Worm (Caenorhabditis elegans) whole organism, L2 larva: Measurements from ENCODE around the gene F11A5.18.

Experiments
- C34F6.9 ChIP-seq: fragments of 150-350 bp; optimal IDR thresholded peaks from 2 replicates; lab custom pipeline; 2014; ENCODE audit warnings: missing biosample characterization, missing genetic modification characterization
- Y55F3AM.14 ChIP-seq: fragments of 200-800 bp; sonication (Bioruptor generic); optimal IDR thresholded peaks from 2 replicates; lab custom pipeline; 2018; ENCODE audit warnings: mild to moderate bottlenecking, missing genetic modification characterization, missing compliant biosample characterization
- ZK546.5 ChIP-seq: sonication (generic microtip); optimal IDR thresholded peaks from 2 replicates; lab custom pipeline; 2017; ENCODE audit warnings: missing biosample characterization, missing genetic modification characterization
- ama-1 ChIP-seq: fragments of 150-350 bp; optimal IDR thresholded peaks from 2 replicates; lab custom pipeline; 2018; ENCODE audit warnings: inconsistent platforms
- blmp-1 ChIP-seq: sonication (generic microtip); optimal IDR thresholded peaks from 2 replicates; lab custom pipeline; 2017; ENCODE audit warnings: missing genetic modification characterization, mild to moderate bottlenecking, missing compliant biosample characterization, antibody characterized with exemption, moderate library complexity; ENCODE audit not compliant: insufficient read depth
- ceh-82 ChIP-seq: fragments of 150-350 bp; optimal IDR thresholded peaks from 2 replicates; lab custom pipeline; 2014; ENCODE audit warnings: missing biosample characterization, missing genetic modification characterization
- crh-2 ChIP-seq: sonication (generic microtip); optimal IDR thresholded peaks from 2 replicates; lab custom pipeline; 2017; ENCODE audit warnings: missing biosample characterization, missing genetic modification characterization
- dmd-4 ChIP-seq: sonication (generic microtip); optimal IDR thresholded peaks from 2 replicates; lab custom pipeline; 2017; ENCODE audit warnings: missing biosample characterization, missing genetic modification characterization
- egl-27 ChIP-seq: sonication (generic microtip); optimal IDR thresholded peaks from 3 replicates; lab custom pipeline; 2017; ENCODE audit warnings: missing biosample characterization, missing genetic modification reagents, missing genetic modification characterization
- elt-1 ChIP-seq: fragments of 150-350 bp; optimal IDR thresholded peaks from 2 replicates; lab custom pipeline; 2014; ENCODE audit warnings: missing biosample characterization, missing genetic modification characterization
- fos-1 ChIP-seq: fragments of 150-350 bp; optimal IDR thresholded peaks from 2 replicates; lab custom pipeline; 2014; ENCODE audit warnings: missing biosample characterization, missing genetic modification characterization
- gmeb-1 ChIP-seq: fragments of 150-350 bp; optimal IDR thresholded peaks from 2 replicates; lab custom pipeline; 2014; ENCODE audit warnings: missing biosample characterization, missing genetic modification characterization
- lin-13 ChIP-seq: fragments of 150-350 bp; optimal IDR thresholded peaks from 2 replicates; lab custom pipeline; 2014; ENCODE audit warnings: missing biosample characterization, missing genetic modification reagents, missing genetic modification characterization
- lin-39 ChIP-seq: fragments of 150-350 bp; optimal IDR thresholded peaks from 2 replicates; lab custom pipeline; 2014; ENCODE audit warnings: missing biosample characterization, missing genetic modification reagents, missing genetic modification characterization
- lsy-2 ChIP-seq, 2 experiments: fragments of 150-350 bp in 1 of 2; sonication (generic microtip) in 1 of 2; optimal IDR thresholded peaks; 2 replicates each; lab custom pipeline; 2014 to 2017; ENCODE audit warnings: missing biosample characterization in 2 of 2, missing genetic modification characterization in 2 of 2
- mab-5 ChIP-seq: fragments of 150-350 bp; optimal IDR thresholded peaks from 2 replicates; lab custom pipeline; 2014; ENCODE audit warnings: missing biosample characterization, missing genetic modification characterization
- mbf-1 ChIP-seq: sonication (generic microtip); optimal IDR thresholded peaks from 2 replicates; lab custom pipeline; 2017; ENCODE audit warnings: missing biosample characterization, missing genetic modification characterization
- mdl-1 ChIP-seq, 2 experiments: fragments of 150-350 bp in 1 of 2; sonication (generic microtip) in 1 of 2; optimal IDR thresholded peaks; 2 replicates each; lab custom pipeline; 2017; ENCODE audit warnings: missing biosample characterization in 2 of 2, missing genetic modification characterization in 2 of 2
- nhr-10 ChIP-seq: sonication (generic microtip); optimal IDR thresholded peaks from 2 replicates; lab custom pipeline; 2017; ENCODE audit warnings: missing biosample characterization, missing genetic modification characterization
- nhr-12 ChIP-seq: fragments of 150-350 bp; optimal IDR thresholded peaks from 2 replicates; lab custom pipeline; 2014; ENCODE audit warnings: missing biosample characterization, missing genetic modification characterization
- nhr-129 ChIP-seq: fragments of 150-350 bp; optimal IDR thresholded peaks from 2 replicates; lab custom pipeline; 2014; ENCODE audit warnings: missing biosample characterization, missing genetic modification characterization
- nhr-21 ChIP-seq: fragments of 150-350 bp; optimal IDR thresholded peaks from 2 replicates; lab custom pipeline; 2014; ENCODE audit warnings: missing biosample characterization, missing genetic modification characterization
- nhr-25 ChIP-seq: fragments of 150-350 bp; sonication (generic microtip); optimal IDR thresholded peaks from 3 replicates; lab custom pipeline; 2014; ENCODE audit warnings: missing biosample characterization, missing genetic modification characterization
- nhr-6 ChIP-seq: fragments of 150-350 bp; optimal IDR thresholded peaks from 2 replicates; lab custom pipeline; 2014; ENCODE audit warnings: missing biosample characterization, missing genetic modification characterization
- nhr-77 ChIP-seq: fragments of 150-350 bp; optimal IDR thresholded peaks from 2 replicates; lab custom pipeline; 2014; ENCODE audit warnings: missing biosample characterization, missing genetic modification characterization
- peb-1 ChIP-seq: fragments of 150-350 bp; optimal IDR thresholded peaks from 2 replicates; lab custom pipeline; 2014; ENCODE audit warnings: missing biosample characterization, missing genetic modification characterization
- sem-4 ChIP-seq: fragments of 150-350 bp; optimal IDR thresholded peaks from 2 replicates; lab custom pipeline; 2014; ENCODE audit warnings: missing biosample characterization, missing genetic modification reagents, missing genetic modification characterization
- skn-1 ChIP-seq: sonication (generic microtip); optimal IDR thresholded peaks from 2 replicates; lab custom pipeline; 2017; ENCODE audit warnings: missing biosample characterization, missing genetic modification characterization
- sma-3 ChIP-seq: sonication (generic microtip); optimal IDR thresholded peaks from 2 replicates; lab custom pipeline; 2016; ENCODE audit warnings: missing genetic modification reagents, missing genetic modification characterization, missing compliant biosample characterization
- sma-9 ChIP-seq, 2 experiments: fragments of 150-350 bp in 1 of 2; sonication (generic microtip) in 1 of 2; optimal IDR thresholded peaks; 2 replicates each; lab custom pipeline; 2014 to 2016; ENCODE audit warnings: missing genetic modification characterization in 2 of 2, mild to moderate bottlenecking in 1 of 2, missing biosample characterization in 1 of 2, missing compliant biosample characterization in 1 of 2, missing genetic modification reagents in 1 of 2, moderate library complexity in 1 of 2
- snpc-4 ChIP-seq: fragments of 150-350 bp; optimal IDR thresholded peaks from 2 replicates; lab custom pipeline; 2014; ENCODE audit warnings: missing biosample characterization, missing genetic modification characterization
- unc-55 ChIP-seq: fragments of 150-350 bp; sonication (generic microtip); optimal IDR thresholded peaks from 3 replicates; lab custom pipeline; 2014; ENCODE audit warnings: missing biosample characterization, missing genetic modification reagents, missing genetic modification characterization
- unc-62 ChIP-seq: fragments of 150-350 bp; optimal IDR thresholded peaks from 2 replicates; lab custom pipeline; 2014; ENCODE audit warnings: missing biosample characterization, missing genetic modification reagents, missing genetic modification characterization
- zag-1 ChIP-seq: fragments of 150-350 bp; optimal IDR thresholded peaks from 2 replicates; lab custom pipeline; 2014; ENCODE audit warnings: missing biosample characterization, missing genetic modification characterization
- ztf-1 ChIP-seq: fragments of 200-800 bp; sonication (Bioruptor generic); conservative IDR thresholded peaks from 2 replicates; pipeline ENCODE4 v1.3.6; 2022; ENCODE audit warnings: missing genetic modification characterization, missing compliant biosample characterization
- ztf-11 ChIP-seq: sonication (generic microtip); optimal IDR thresholded peaks from 2 replicates; lab custom pipeline; 2017; ENCODE audit warnings: missing biosample characterization, missing genetic modification characterization
- ztf-4 ChIP-seq: fragments of 150-350 bp; optimal IDR thresholded peaks from 2 replicates; lab custom pipeline; 2014; ENCODE audit warnings: missing biosample characterization, missing genetic modification characterization

F11A5.18 gene

ce11 chrV:16210257-16211002 is 7.7 kb downstream of the F11A5.18 start, which contains the start of gene F11A5.16:
TSS of gene F11A5.16 (plus strand) at chrV:16210952.
- TF ChIP-seq gmeb-1 (no peak), unc-62 (GFP tag; lab: Kevin White, UChicago) (no peak), sma-9 (GFP tag; optimal IDR thresholded peaks at IDR 0.05; lab: Kevin White, UChicago) (no peak), sma-9 (tag; optimal IDR thresholded peaks at IDR 0.05; lab: Kevin White, UChicago) (no peak), nhr-77 (tag; lab: Kevin White, UChicago) (no peak), egl-27 (no peak), nhr-129 (no peak), fos-1 (tag; lab: Kevin White, UChicago) (no peak), nhr-12 (tag; lab: Kevin White, UChicago) (no peak)

ce11 chrV:16211713-16212112 is 9.0 kb downstream of the F11A5.18 start:
- peak; percentile 61 for TF ChIP-seq nhr-21 (tag; lab: Kevin White, UChicago)
- TF ChIP-seq sma-9 (GFP tag; optimal IDR thresholded peaks at IDR 0.05; lab: Kevin White, UChicago) = peak; percentile 76
- no peak for TF ChIP-seq sma-9 (tag; optimal IDR thresholded peaks at IDR 0.05; lab: Kevin White, UChicago)
- TF ChIP-seq skn-1 (tag; lab: Kevin White, UChicago) = no peak
- TF ChIP-seq ztf-11 (tag; lab: Kevin White, UChicago) = no peak
- TF ChIP-seq C34F6.9 = no peak
- no peak for TF ChIP-seq mbf-1 (tag; lab: Kevin White, UChicago)
- TF ChIP-seq lin-39 (tag; lab: Kevin White, UChicago) = no peak
- TF ChIP-seq crh-2 (tag; lab: Kevin White, UChicago) = no peak

- TF ChIP-seq egl-27 = peak; percentile 0
- TF ChIP-seq unc-62 (GFP tag; lab: Kevin White, UChicago) = no peak
- TF ChIP-seq sma-9 (GFP tag; optimal IDR thresholded peaks at IDR 0.05; lab: Kevin White, UChicago) = peak; percentile 91
- no peak for TF ChIP-seq sma-9 (tag; optimal IDR thresholded peaks at IDR 0.05; lab: Kevin White, UChicago)
- no peak for TF ChIP-seq nhr-129
- peak; percentile 49 for TF ChIP-seq blmp-1 (tag; lab: Kevin White, UChicago)
- TF ChIP-seq peb-1 (tag; lab: Kevin White, UChicago) = no peak
- peak; percentile 5 for TF ChIP-seq crh-2 (tag; lab: Kevin White, UChicago)
- TF ChIP-seq gmeb-1 = peak; percentile 27
- TF ChIP-seq mdl-1 (tag; optimal IDR thresholded peaks at IDR 0.05; lab: Kevin White, UChicago) = peak in 1 of 2 experiments; percentile 3
- TF ChIP-seq Y55F3AM.14 = peak; percentile 14
- TF ChIP-seq sma-3 (GFP tag; lab: Kevin White, UChicago) = peak; percentile 36
- TF ChIP-seq nhr-25 (tag; lab: Kevin White, UChicago) = peak; percentile 45
- peak; percentile 81 for TF ChIP-seq nhr-21 (tag; lab: Kevin White, UChicago)
- TF ChIP-seq, all 48 proteins: peak for 10
Observed at ce11 chrV:16213323-16213722, 10.6 kb downstream of the F11A5.18 start.

- no peak for TF ChIP-seq nhr-77 (tag; lab: Kevin White, UChicago)
- TF ChIP-seq nhr-21 (tag; lab: Kevin White, UChicago) = no peak
- TF ChIP-seq mab-5 (tag; lab: Kevin White, UChicago) = no peak
- TF ChIP-seq nhr-12 (tag; lab: Kevin White, UChicago) = no peak
- TF ChIP-seq ama-1 (lab: Kevin White, UChicago) = no peak
- TF ChIP-seq C34F6.9 = no peak
- no peak for TF ChIP-seq fos-1 (tag; lab: Kevin White, UChicago)
- no peak for TF ChIP-seq egl-27
- TF ChIP-seq dmd-4 (tag; lab: Kevin White, UChicago) = no peak
- TF ChIP-seq zag-1 (tag; lab: Kevin White, UChicago) = no peak
- TF ChIP-seq nhr-6 = no peak
- TF ChIP-seq elt-1 (tag; lab: Kevin White, UChicago) = no peak
Observed at ce11 chrV:16214505-16214904, 11.8 kb downstream of the F11A5.18 start, which contains the start of gene F11A5.9. TSS of gene F11A5.9 (plus strand) at chrV:16214890.

ce11 chrV:16218522-16218921 is 15.8 kb downstream of the F11A5.18 start, which contains the start of gene F11A5.15:
TSS of gene F11A5.15 (minus strand) at chrV:16218622.
- TF ChIP-seq sem-4 (no peak), mdl-1 (tag; optimal IDR thresholded peaks at IDR 0.05; lab: Kevin White, UChicago) (no peak), ztf-1 (GFP tag; lab: Robert Waterston, UW) (no peak), elt-1 (tag; lab: Kevin White, UChicago) (no peak), nhr-21 (tag; lab: Kevin White, UChicago) (no peak), nhr-10 (no peak), lsy-2 (tag; optimal IDR thresholded peaks at IDR 0.05; lab: Kevin White, UChicago) (no peak), unc-62 (GFP tag; lab: Kevin White, UChicago) (no peak), ama-1 (lab: Kevin White, UChicago) (no peak), lin-13 (no peak), Y55F3AM.14 (no peak), snpc-4 (tag; lab: Kevin White, UChicago) (no peak), mab-5 (tag; lab: Kevin White, UChicago) (no peak), ztf-4 (no peak), ZK546.5 (no peak), unc-55 (GFP tag; lab: Kevin White, UChicago) (no peak), lin-39 (tag; lab: Kevin White, UChicago) (no peak), mbf-1 (tag; lab: Kevin White, UChicago) (no peak), nhr-129 (no peak), ceh-82 (no peak)
